Fruit fly (Drosophila melanogaster) whole organism, prepupa: ENCODE data around the gene CG15034.

Experiments used
- CG6276 ChIP-seq: fragments of 200-800 bp; sonication (Bioruptor generic); optimal IDR thresholded peaks from 2 replicates; lab custom pipeline; 2017; ENCODE audit warnings: missing biosample characterization, mild to moderate bottlenecking, missing genetic modification characterization
- CG6854 ChIP-seq: fragments of 200-800 bp; sonication (Bioruptor generic); optimal IDR thresholded peaks from 2 replicates; lab custom pipeline; 2017; ENCODE audit warnings: missing biosample characterization, mild to moderate bottlenecking, missing genetic modification characterization
- CG9139 ChIP-seq: fragments of 200-800 bp; sonication (Bioruptor generic); optimal IDR thresholded peaks from 3 replicates; lab custom pipeline; 2017; ENCODE audit warnings: missing biosample characterization, mild to moderate bottlenecking, missing genetic modification characterization
- Lpt ChIP-seq: fragments of 200-800 bp; sonication (Bioruptor generic); optimal IDR thresholded peaks from 3 replicates; lab custom pipeline; 2016; ENCODE audit warnings: missing biosample characterization, missing genetic modification characterization
- Met ChIP-seq: fragments of 200-800 bp; sonication (Bioruptor generic); optimal IDR thresholded peaks from 3 replicates; lab custom pipeline; 2016; ENCODE audit warnings: missing biosample characterization, missing genetic modification characterization
- Smox ChIP-seq: fragments of 200-800 bp; sonication (Bioruptor generic); optimal IDR thresholded peaks from 3 replicates; lab custom pipeline; 2016; ENCODE audit warnings: missing biosample characterization, missing genetic modification characterization
- achi ChIP-seq: fragments of 200-800 bp; sonication (Bioruptor generic); optimal IDR thresholded peaks from 3 replicates; lab custom pipeline; 2016; ENCODE audit warnings: missing biosample characterization, missing genetic modification characterization
- spab ChIP-seq: fragments of 200-800 bp; sonication (Bioruptor generic); optimal IDR thresholded peaks from 2 replicates; lab custom pipeline; 2017; ENCODE audit warnings: missing biosample characterization, mild to moderate bottlenecking, missing genetic modification characterization, missing genetic modification reagents

dm6 chrX:7332493-7332892 is 14.8 kb downstream of the CG15034 start:
- TF ChIP-seq CG9139 (GFP tag; lab: Kevin White, UChicago) = no peak
- TF ChIP-seq Smox (GFP tag; lab: Kevin White, UChicago) = no peak
- no peak for TF ChIP-seq CG6854 (GFP tag; lab: Kevin White, UChicago)
- no peak for TF ChIP-seq Lpt (GFP tag; lab: Kevin White, UChicago)
- TF ChIP-seq spab (GFP tag; lab: Kevin White, UChicago) = no peak
- TF ChIP-seq CG6276 (GFP tag; lab: Kevin White, UChicago) = no peak
- no peak for TF ChIP-seq Met (GFP tag; lab: Kevin White, UChicago)
- TF ChIP-seq achi (GFP tag; lab: Kevin White, UChicago) = peak; percentile 18
